Worm (Caenorhabditis elegans) whole organism, L3 larva: ENCODE measurements around the gene W05H7.1.

Experiments
- ceh-28 ChIP-seq: fragments of 150-350 bp; optimal IDR thresholded peaks from 2 replicates; lab custom pipeline; 2014; ENCODE audit warnings: missing biosample characterization, missing genetic modification reagents, missing genetic modification characterization
- egl-27 ChIP-seq: sonication (generic microtip); optimal IDR thresholded peaks from 4 replicates; lab custom pipeline; 2017; ENCODE audit warnings: missing biosample characterization, missing genetic modification reagents, missing genetic modification characterization
- egl-5 ChIP-seq: fragments of 150-350 bp; optimal IDR thresholded peaks from 2 replicates; lab custom pipeline; 2017; ENCODE audit warnings: missing biosample characterization, missing genetic modification reagents, missing genetic modification characterization, inconsistent platforms
- eor-1 ChIP-seq, 2 experiments: fragments of 150-350 bp; optimal IDR thresholded peaks; 2 replicates each; lab custom pipeline; 2014 to 2018; ENCODE audit warnings: missing biosample characterization in 2 of 2, missing genetic modification characterization in 2 of 2
- fkh-10 ChIP-seq: sonication (generic microtip); optimal IDR thresholded peaks from 2 replicates; lab custom pipeline; 2017; ENCODE audit warnings: missing biosample characterization, missing genetic modification reagents, missing genetic modification characterization
- fkh-2 ChIP-seq: fragments of 150-350 bp; optimal IDR thresholded peaks from 2 replicates; lab custom pipeline; 2014; ENCODE audit warnings: missing biosample characterization, missing genetic modification reagents, missing genetic modification characterization
- hmg-11 ChIP-seq: sonication (generic microtip); optimal IDR thresholded peaks from 2 replicates; lab custom pipeline; 2016; ENCODE audit warnings: missing genetic modification characterization, missing compliant biosample characterization
- nhr-23 ChIP-seq: fragments of 150-350 bp; optimal IDR thresholded peaks from 2 replicates; lab custom pipeline; 2014; ENCODE audit warnings: missing biosample characterization, missing genetic modification reagents, missing genetic modification characterization
- nhr-237 ChIP-seq: fragments of 150-350 bp; optimal IDR thresholded peaks from 2 replicates; lab custom pipeline; 2014; ENCODE audit warnings: missing biosample characterization, missing genetic modification characterization
- nhr-25 ChIP-seq: sonication (generic microtip); optimal IDR thresholded peaks from 2 replicates; lab custom pipeline; 2017; ENCODE audit warnings: missing biosample characterization, missing genetic modification characterization
- nhr-43 ChIP-seq: sonication (generic microtip); optimal IDR thresholded peaks from 2 replicates; lab custom pipeline; 2016; ENCODE audit warnings: mild to moderate bottlenecking, missing genetic modification characterization, missing compliant biosample characterization; ENCODE audit not compliant: poor library complexity, severe bottlenecking
- nhr-67 ChIP-seq: fragments of 150-350 bp; optimal IDR thresholded peaks from 2 replicates; lab custom pipeline; 2014; ENCODE audit warnings: missing biosample characterization, missing genetic modification characterization
- pha-4 ChIP-seq: fragments of 150-350 bp; optimal IDR thresholded peaks from 2 replicates; lab custom pipeline; 2014; ENCODE audit warnings: missing biosample characterization, missing genetic modification reagents, missing genetic modification characterization
- sea-2 ChIP-seq: fragments of 150-350 bp; sonication (generic microtip); optimal IDR thresholded peaks from 4 replicates; lab custom pipeline; 2014; ENCODE audit warnings: missing biosample characterization, missing genetic modification reagents, missing genetic modification characterization
- unc-39 ChIP-seq: sonication (generic microtip); optimal IDR thresholded peaks from 4 replicates; lab custom pipeline; 2017; ENCODE audit warnings: missing biosample characterization, missing genetic modification characterization
- ztf-11 ChIP-seq: fragments of 150-350 bp; optimal IDR thresholded peaks from 2 replicates; lab custom pipeline; 2014; ENCODE audit warnings: missing biosample characterization, missing genetic modification characterization

Gene W05H7.1

ce11 chrX:1499499-1499898, 48.9 kb downstream of the W05H7.1 start:
- no peak for TF ChIP-seq pha-4 (tag; lab: Kevin White, UChicago)
- TF ChIP-seq eor-1 (tag; optimal IDR thresholded peaks at IDR 0.05; lab: Kevin White, UChicago) = no peak
- no peak for TF ChIP-seq nhr-25 (tag; lab: Kevin White, UChicago)
- TF ChIP-seq egl-5 (tag; lab: Kevin White, UChicago) = no peak
- TF ChIP-seq nhr-23 (tag; lab: Kevin White, UChicago) = no peak
- TF ChIP-seq sea-2 (GFP tag; lab: Kevin White, UChicago) = no peak
- no peak for TF ChIP-seq fkh-10 (GFP tag; lab: Kevin White, UChicago)
- TF ChIP-seq nhr-237 (tag; lab: Kevin White, UChicago) = no peak
- no peak for TF ChIP-seq nhr-43 (tag; lab: Kevin White, UChicago)
- no peak for TF ChIP-seq nhr-67 (tag; lab: Kevin White, UChicago)
- TF ChIP-seq ceh-28 (tag; lab: Kevin White, UChicago) = no peak
- no peak for TF ChIP-seq fkh-2 (tag; lab: Kevin White, UChicago)
- no peak for TF ChIP-seq egl-27 (tag; lab: Kevin White, UChicago)
- no peak for TF ChIP-seq unc-39 (tag; lab: Kevin White, UChicago)

DNA sequence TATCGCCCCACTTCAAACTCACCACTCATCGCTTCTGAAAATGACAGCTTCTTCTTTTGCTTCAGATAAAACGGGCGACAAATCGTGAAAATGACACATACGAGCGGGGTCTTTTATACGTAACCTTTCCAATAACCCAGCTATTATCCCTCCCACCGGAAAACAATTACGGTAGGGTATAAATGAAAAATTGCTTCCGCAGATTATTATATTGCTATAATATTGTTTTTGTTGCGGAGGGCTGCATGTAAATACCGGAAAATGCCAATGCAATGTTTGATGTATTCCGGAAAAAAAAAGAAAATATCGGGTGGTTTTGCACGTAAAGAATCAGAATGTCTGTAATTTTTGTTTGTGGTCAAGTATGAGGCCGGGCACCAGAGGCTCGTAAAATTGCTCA, 51.2 kb downstream of the W05H7.1 start, which contains the start of gene F09E10.7:
Gene F09E10.7 (minus strand): TSS at position 101 of the 400 bp plus-strand sequence.
- TF ChIP-seq fkh-10 (GFP tag; lab: Kevin White, UChicago) = no peak
- no peak for TF ChIP-seq ztf-11 (tag; lab: Kevin White, UChicago)
- TF ChIP-seq hmg-11 (tag; lab: Kevin White, UChicago) = no peak
- no peak for TF ChIP-seq pha-4 (tag; lab: Kevin White, UChicago)
